Worm (Caenorhabditis elegans): ENCODE measurements around the gene dod-3.

ce11 chrV:2722555-2722954, 8.3 kb downstream of the dod-3 start, which contains the start of gene srg-60:
- TF ChIP-seq nhr-179 (tag; optimal IDR thresholded peaks at IDR 0.05) (no peak), rcor-1 (GFP tag; IDR thresholded peaks at IDR 0.05) (no peak), zim-3 (tag; optimal IDR thresholded peaks at IDR 0.05) (no peak), lin-35 (GFP tag; optimal IDR thresholded peaks at IDR 0.05) (no peak)
